Fruit fly (Drosophila melanogaster) whole organism, embryonic: ENCODE measurements around the gene Atg12.

Experiments
- BEAF-32 ChIP-seq: fragments of 200-800 bp; sonication (Bioruptor generic); optimal IDR thresholded peaks from 3 replicates; lab custom pipeline; 2017; ENCODE audit warnings: missing biosample characterization, missing genetic modification characterization, mild to moderate bottlenecking, moderate library complexity, missing genetic modification reagents
- BtbVII ChIP-seq: fragments of 200-800 bp; sonication (Bioruptor generic); optimal IDR thresholded peaks from 3 replicates; lab custom pipeline; 2017; ENCODE audit warnings: missing biosample characterization, mild to moderate bottlenecking, missing genetic modification characterization
- CG1024 ChIP-seq: fragments of 200-800 bp; sonication (Bioruptor generic); IDR thresholded peaks from 2 replicates; pipeline ENCODE4 v1.3.6; 2022; ENCODE audit warnings: missing biosample characterization, missing genetic modification characterization
- CG10543 ChIP-seq: fragments of 200-800 bp; sonication (Bioruptor generic); optimal IDR thresholded peaks from 3 replicates; lab custom pipeline; 2017; ENCODE audit warnings: missing biosample characterization, mild to moderate bottlenecking, missing genetic modification characterization, moderate library complexity
- CG11456 ChIP-seq: fragments of 200-800 bp; sonication (Bioruptor generic); IDR thresholded peaks from 3 replicates; pipeline ENCODE4 v1.3.6; 2022; ENCODE audit warnings: missing biosample characterization, missing genetic modification characterization
- CG12659 ChIP-seq: fragments of 200-800 bp; sonication (Bioruptor generic); optimal IDR thresholded peaks from 3 replicates; lab custom pipeline; 2017; ENCODE audit warnings: mild to moderate bottlenecking, missing biosample characterization, missing genetic modification reagents, missing genetic modification characterization
- CG12769 ChIP-seq: fragments of 200-800 bp; sonication (Bioruptor generic); optimal IDR thresholded peaks from 2 replicates; lab custom pipeline; 2019; ENCODE audit warnings: missing biosample characterization, mild to moderate bottlenecking, missing genetic modification characterization, moderate library complexity
- CG14710 ChIP-seq: fragments of 200-800 bp; sonication (Bioruptor generic); optimal IDR thresholded peaks from 3 replicates; lab custom pipeline; 2019; ENCODE audit warnings: missing biosample characterization, mild to moderate bottlenecking, missing genetic modification characterization, moderate library complexity
- CG14860 ChIP-seq: fragments of 200-800 bp; sonication (Bioruptor generic); IDR thresholded peaks from 3 replicates; pipeline ENCODE4 v1.3.6; 2022; ENCODE audit warnings: missing biosample characterization, missing genetic modification characterization; ENCODE audit not compliant: partially characterized antibody
- CG1529 ChIP-seq: fragments of 200-800 bp; sonication (Bioruptor generic); optimal IDR thresholded peaks from 3 replicates; lab custom pipeline; 2018; ENCODE audit warnings: missing biosample characterization, missing genetic modification characterization
- CG18764 ChIP-seq: fragments of 200-800 bp; sonication (Bioruptor generic); optimal IDR thresholded peaks from 3 replicates; lab custom pipeline; 2016; ENCODE audit warnings: missing biosample characterization, missing genetic modification characterization
- CG30020 ChIP-seq: fragments of 200-800 bp; optimal IDR thresholded peaks from 2 replicates; lab custom pipeline; 2019; ENCODE audit warnings: missing biosample characterization, mild to moderate bottlenecking, missing genetic modification characterization, moderate library complexity
- CG6689 ChIP-seq: fragments of 200-800 bp; sonication (Bioruptor generic); IDR thresholded peaks from 2 replicates; pipeline ENCODE4 v1.3.6; 2022; ENCODE audit warnings: missing biosample characterization, missing genetic modification characterization
- CG6791 ChIP-seq: fragments of 200-800 bp; sonication (Bioruptor generic); IDR thresholded peaks from 3 replicates; pipeline ENCODE4 v1.3.6; 2022; ENCODE audit warnings: missing biosample characterization, missing genetic modification characterization; ENCODE audit not compliant: partially characterized antibody
- CG8388 ChIP-seq: fragments of 200-800 bp; sonication (Bioruptor generic); optimal IDR thresholded peaks from 2 replicates; lab custom pipeline; 2019; ENCODE audit warnings: missing biosample characterization, mild to moderate bottlenecking, missing genetic modification characterization, moderate library complexity
- CG8944 ChIP-seq: fragments of 200-800 bp; sonication (Bioruptor generic); optimal IDR thresholded peaks from 3 replicates; lab custom pipeline; 2016; ENCODE audit warnings: missing biosample characterization, missing genetic modification characterization
- CG9797 ChIP-seq: fragments of 200-800 bp; sonication (Bioruptor generic); optimal IDR thresholded peaks from 3 replicates; lab custom pipeline; 2018; ENCODE audit warnings: missing biosample characterization, mild to moderate bottlenecking, missing genetic modification characterization
- CrebB ChIP-seq: fragments of 200-800 bp; sonication (Bioruptor generic); optimal IDR thresholded peaks from 3 replicates; lab custom pipeline; 2018; ENCODE audit warnings: missing biosample characterization, mild to moderate bottlenecking, missing genetic modification characterization
- Deaf1 ChIP-seq: fragments of 200-800 bp; optimal IDR thresholded peaks from 3 replicates; lab custom pipeline; 2019; ENCODE audit warnings: missing biosample characterization, mild to moderate bottlenecking, missing genetic modification characterization, moderate library complexity
- Dfd ChIP-seq, 2 experiments: fragments of >200 bp; optimal IDR thresholded peaks; 2 replicates each; lab custom pipeline; 2017; ENCODE audit warnings: missing biosample characterization in 2 of 2, missing genetic modification characterization in 2 of 2
- Doc2 ChIP-seq: fragments of 200-800 bp; sonication (Bioruptor generic); IDR thresholded peaks from 2 replicates; pipeline ENCODE4 v1.3.6; 2022; ENCODE audit warnings: missing biosample characterization, missing genetic modification characterization
- Ets97D ChIP-seq: fragments of 200-800 bp; sonication (Bioruptor generic); optimal IDR thresholded peaks from 3 replicates; lab custom pipeline; 2016; ENCODE audit warnings: missing biosample characterization, missing genetic modification characterization
- Hr78 ChIP-seq, 2 experiments: fragments of 200-800 bp in 1 of 2; fragments of >200 bp in 1 of 2; sonication (Bioruptor generic) in 1 of 2; optimal IDR thresholded peaks; 2 replicates each; lab custom pipeline; 2017 to 2019; ENCODE audit warnings: missing biosample characterization in 2 of 2, missing genetic modification characterization in 2 of 2, mild to moderate bottlenecking in 1 of 2, moderate library complexity in 1 of 2
- Mad ChIP-seq: fragments of 200-800 bp; sonication (Bioruptor generic); optimal IDR thresholded peaks from 2 replicates; lab custom pipeline; 2016; ENCODE audit warnings: missing biosample characterization, missing genetic modification characterization
- NC2α ChIP-seq: fragments of 200-800 bp; sonication (Bioruptor generic); optimal IDR thresholded peaks from 2 replicates; lab custom pipeline; 2016; ENCODE audit warnings: missing biosample characterization, missing genetic modification characterization
- Nf-YC ChIP-seq: fragments of 200-800 bp; optimal IDR thresholded peaks from 3 replicates; lab custom pipeline; 2019; ENCODE audit warnings: missing biosample characterization, mild to moderate bottlenecking, missing genetic modification characterization, moderate library complexity
- Oaz ChIP-seq: fragments of 200-800 bp; sonication (Bioruptor generic); IDR thresholded peaks from 2 replicates; pipeline ENCODE4 v1.3.6; 2022; ENCODE audit warnings: missing biosample characterization, missing genetic modification characterization
- Sin3A ChIP-seq: fragments of >200 bp; optimal IDR thresholded peaks from 2 replicates; lab custom pipeline; 2018
- bbx ChIP-seq: fragments of 200-800 bp; sonication (Bioruptor generic); IDR thresholded peaks from 2 replicates; pipeline ENCODE4 v1.3.6; 2022; ENCODE audit warnings: missing biosample characterization, missing genetic modification characterization; ENCODE audit not compliant: partially characterized antibody
- cad ChIP-seq: fragments of >200 bp; optimal IDR thresholded peaks from 2 replicates; lab custom pipeline; 2017; ENCODE audit warnings: missing biosample characterization, missing genetic modification characterization
- caup ChIP-seq: fragments of 200-800 bp; sonication (Bioruptor generic); optimal IDR thresholded peaks from 3 replicates; lab custom pipeline; 2017; ENCODE audit warnings: missing biosample characterization, mild to moderate bottlenecking, missing genetic modification characterization, moderate library complexity; ENCODE audit not compliant: severe bottlenecking
- crp ChIP-seq, 2 experiments: fragments of 200-800 bp; sonication (Bioruptor generic); optimal IDR thresholded peaks; 2 replicates in 1 of 2; 3 replicates in 1 of 2; lab custom pipeline; 2017; ENCODE audit warnings: missing biosample characterization in 2 of 2, missing genetic modification characterization in 2 of 2, mild to moderate bottlenecking in 1 of 2, moderate library complexity in 1 of 2
- en ChIP-seq: fragments of 200-800 bp; sonication (Bioruptor generic); optimal IDR thresholded peaks from 2 replicates; lab custom pipeline; 2016; ENCODE audit warnings: missing biosample characterization, missing genetic modification characterization
- eve ChIP-seq, 2 experiments: fragments of >200 bp; optimal IDR thresholded peaks; 2 replicates each; lab custom pipeline; 2017; ENCODE audit warnings: missing biosample characterization in 2 of 2, missing genetic modification characterization in 2 of 2
- fu2 ChIP-seq: fragments of 200-800 bp; sonication (Bioruptor generic); optimal IDR thresholded peaks from 2 replicates; lab custom pipeline; 2016; ENCODE audit warnings: missing biosample characterization, missing genetic modification characterization
- gcm ChIP-seq: fragments of 200-800 bp; sonication (Bioruptor generic); optimal IDR thresholded peaks from 2 replicates; lab custom pipeline; 2019; ENCODE audit warnings: missing biosample characterization, mild to moderate bottlenecking, missing genetic modification characterization, moderate library complexity
- grau ChIP-seq: fragments of 200-800 bp; optimal IDR thresholded peaks from 3 replicates; lab custom pipeline; 2019; ENCODE audit warnings: missing biosample characterization, mild to moderate bottlenecking, missing genetic modification characterization, moderate library complexity
- knrl ChIP-seq: fragments of 200-800 bp; sonication (Bioruptor generic); IDR thresholded peaks from 3 replicates; pipeline ENCODE4 v1.3.6; 2022; ENCODE audit warnings: missing biosample characterization, missing genetic modification characterization; ENCODE audit not compliant: partially characterized antibody
- maf-S ChIP-seq: fragments of 200-800 bp; sonication (Bioruptor generic); optimal IDR thresholded peaks from 2 replicates; lab custom pipeline; 2016; ENCODE audit warnings: missing biosample characterization, missing genetic modification characterization
- pita ChIP-seq: fragments of 200-800 bp; sonication (Bioruptor generic); optimal IDR thresholded peaks from 2 replicates; lab custom pipeline; 2017; ENCODE audit warnings: missing biosample characterization, mild to moderate bottlenecking, missing genetic modification characterization
- prd ChIP-seq, 3 experiments: fragments of >200 bp in 2 of 3; fragments of 200-800 bp in 1 of 3; sonication (Bioruptor generic) in 1 of 3; optimal IDR thresholded peaks in 2 of 3; IDR thresholded peaks in 1 of 3; 2 replicates in 2 of 3; 3 replicates in 1 of 3; pipeline versions ENCODE4 v1.3.6 to Lab custom; 2017 to 2022; ENCODE audit warnings: missing biosample characterization in 1 of 3, missing genetic modification characterization in 1 of 3
- run ChIP-seq: fragments of 200-800 bp; sonication (Bioruptor generic); optimal IDR thresholded peaks from 3 replicates; lab custom pipeline; 2018; ENCODE audit warnings: missing biosample characterization, mild to moderate bottlenecking, missing genetic modification characterization
- sens ChIP-seq: fragments of 200-800 bp; sonication (Bioruptor generic); peaks from one replicate; lab custom pipeline; 2016; ENCODE audit warnings: missing biosample characterization, missing genetic modification characterization
- sens-2 ChIP-seq: fragments of 200-800 bp; sonication (Bioruptor generic); IDR thresholded peaks from 2 replicates; pipeline ENCODE4 v1.3.6; 2022; ENCODE audit warnings: missing biosample characterization, missing genetic modification characterization
- shn ChIP-seq: fragments of 200-800 bp; sonication (Bioruptor generic); optimal IDR thresholded peaks from 3 replicates; lab custom pipeline; 2016; ENCODE audit warnings: missing biosample characterization, missing genetic modification characterization
- sima ChIP-seq: fragments of 200-800 bp; sonication (Bioruptor generic); optimal IDR thresholded peaks from 2 replicates; lab custom pipeline; 2016; ENCODE audit warnings: missing biosample characterization, missing genetic modification characterization
- slp2 ChIP-seq: fragments of 200-800 bp; sonication (Bioruptor generic); optimal IDR thresholded peaks from 2 replicates; lab custom pipeline; 2016; ENCODE audit warnings: missing biosample characterization, missing genetic modification characterization
- sna ChIP-seq: fragments of 200-800 bp; sonication (Bioruptor generic); IDR thresholded peaks from 2 replicates; pipeline ENCODE4 v1.3.6; 2022; ENCODE audit warnings: missing biosample characterization, missing genetic modification characterization; ENCODE audit not compliant: partially characterized antibody
- yki ChIP-seq: fragments of >200 bp; optimal IDR thresholded peaks from 3 replicates; lab custom pipeline; 2018

Atg12 gene

DNA sequence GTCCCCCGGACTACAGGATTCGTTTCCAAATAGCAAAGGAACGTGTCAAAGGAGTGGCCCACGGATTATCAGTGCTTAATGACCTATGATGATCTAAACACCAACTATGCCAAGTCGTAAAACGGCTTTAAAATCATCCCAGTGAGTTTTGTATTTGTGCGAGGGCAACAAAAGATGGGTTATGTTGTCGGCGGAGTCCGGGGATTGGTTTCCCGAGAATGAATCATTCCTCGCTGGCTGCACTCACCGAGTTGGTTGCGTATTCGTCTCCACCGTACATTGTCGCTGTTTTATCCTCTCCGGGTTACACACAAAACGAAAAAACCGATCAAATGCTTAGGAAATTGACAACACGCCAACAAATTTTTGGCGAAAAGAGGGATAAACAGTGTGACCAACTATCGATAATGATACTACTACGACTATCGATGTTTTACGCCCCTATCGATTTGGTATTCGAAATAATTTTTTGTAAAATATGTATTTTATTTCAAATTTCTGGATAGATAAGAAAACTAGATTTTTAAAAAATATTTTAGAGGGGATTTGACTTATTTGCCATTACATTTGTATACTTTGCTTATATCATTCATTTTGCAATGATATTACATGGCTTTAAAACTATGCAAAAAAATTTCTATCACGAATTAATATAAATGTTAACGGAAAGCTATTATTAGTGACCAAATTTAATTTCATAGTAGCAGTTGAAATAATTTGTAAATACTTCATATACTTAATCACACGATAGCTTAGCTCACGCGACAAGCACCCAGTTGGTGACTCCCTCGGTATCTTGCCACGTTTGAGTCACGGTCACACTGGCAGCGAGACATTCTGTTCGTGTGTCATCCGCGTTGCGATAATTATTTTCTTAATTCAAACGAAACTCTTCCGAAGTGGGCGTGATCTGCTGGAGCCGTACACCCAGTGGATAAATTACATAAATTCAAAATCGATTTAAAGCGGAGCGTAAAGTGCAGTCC lies 9.2 kb downstream of the Atg12 start, which contains the start of the genes eIF3l and Nrx-IV (continued):
- TF ChIP-seq BEAF-32: peak; percentile 88
- no peak for TF ChIP-seq Oaz (GFP tag; lab: Robert Waterston, UW)
- no peak for TF ChIP-seq CG18764
- no peak for TF ChIP-seq CG6689 (GFP tag; lab: Robert Waterston, UW)
- TF ChIP-seq BtbVII (GFP tag; lab: Kevin White, UChicago): no peak
- peak; percentile 24 for TF ChIP-seq Sin3A (lab: Kevin White, UChicago)
- TF ChIP-seq Nf-YC (tag; lab: Kevin White, UChicago): no peak
- TF ChIP-seq CG8944 (GFP tag; lab: Kevin White, UChicago): no peak
- peak; percentile 48; the same call in 1 of the 3 replicates for TF ChIP-seq CG14860 (GFP tag; lab: Robert Waterston, UW)
- peak; percentile 28 for TF ChIP-seq bbx (GFP tag; lab: Robert Waterston, UW)
- peak; percentile 12 for TF ChIP-seq CG12769 (tag; lab: Kevin White, UChicago)
- peak; percentile 60 for TF ChIP-seq CG14710 (tag; lab: Kevin White, UChicago)
- peak; percentile 61 for TF ChIP-seq Deaf1
- no peak for TF ChIP-seq CG10543 (GFP tag; lab: Kevin White, UChicago)
- no peak for TF ChIP-seq CG11456
- no peak for TF ChIP-seq maf-S
- no peak for TF ChIP-seq grau (tag; lab: Kevin White, UChicago)
- TF ChIP-seq pita (GFP tag; lab: Kevin White, UChicago): no peak
- peak; percentile 27 for TF ChIP-seq CG30020 (tag; lab: Kevin White, UChicago)
- TF ChIP-seq CG9797 (GFP tag; lab: Kevin White, UChicago): peak; percentile 77
- peak; percentile 36 for TF ChIP-seq sens (GFP tag; lab: Kevin White, UChicago)
- TF ChIP-seq knrl: peak; percentile 76
- no peak for TF ChIP-seq CG8388 (GFP tag; lab: Kevin White, UChicago)
- TF ChIP-seq Ets97D (GFP tag; lab: Kevin White, UChicago): peak; percentile 14
- no peak for TF ChIP-seq prd (optimal IDR thresholded peaks at IDR 0.05; lab: Kevin White, UChicago)
- no peak for TF ChIP-seq prd (GFP tag; IDR thresholded peaks at IDR 0.05; lab: Robert Waterston, UW)
- TF ChIP-seq CG6791 (GFP tag; lab: Robert Waterston, UW): peak; percentile 56
- peak; percentile 41; the same call in 1 of the 2 replicates for TF ChIP-seq sna (GFP tag; lab: Robert Waterston, UW)
- no peak for TF ChIP-seq Hr78 (GFP tag; optimal IDR thresholded peaks at IDR 0.05; lab: Kevin White, UChicago)
- TF ChIP-seq Mad: no peak
- TF ChIP-seq sima (GFP tag; lab: Kevin White, UChicago): no peak
- TF ChIP-seq, all 482 proteins: peak for 64

DNA sequence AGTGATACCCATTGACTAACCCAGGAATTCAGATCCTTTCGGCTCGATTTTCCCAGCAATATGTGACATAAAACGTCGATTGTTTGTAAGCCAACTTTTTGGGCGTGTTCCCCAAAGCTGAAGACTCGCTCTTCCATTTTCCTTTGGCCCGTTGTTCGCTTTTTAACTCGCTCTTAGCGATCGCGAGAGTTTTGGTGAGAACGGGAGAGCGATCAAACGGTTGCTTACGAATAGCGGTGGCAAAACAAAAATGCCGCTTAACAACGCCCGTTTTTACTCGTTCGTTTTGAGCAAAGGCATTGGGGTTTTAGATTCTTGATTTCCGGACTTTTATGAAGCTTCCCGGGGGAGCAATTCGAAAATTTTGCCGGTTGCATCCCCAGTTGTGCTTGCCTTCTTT lies 10.2 kb downstream of the Atg12 start:
- no peak for TF ChIP-seq en (GFP tag; lab: Kevin White, UChicago)
- TF ChIP-seq crp (GFP tag; optimal IDR thresholded peaks at IDR 0.05; lab: Kevin White, UChicago): no peak
- TF ChIP-seq CG1529 (GFP tag; lab: Kevin White, UChicago): no peak
- TF ChIP-seq NC2α (GFP tag; lab: Kevin White, UChicago): no peak
- no peak for TF ChIP-seq eve (GFP tag; optimal IDR thresholded peaks at IDR 0.05; lab: Kevin White, UChicago)
- TF ChIP-seq shn (GFP tag; lab: Kevin White, UChicago): no peak
- TF ChIP-seq yki: no peak
- TF ChIP-seq sens-2 (GFP tag; lab: Robert Waterston, UW): no peak
- no peak for TF ChIP-seq Doc2 (GFP tag; lab: Robert Waterston, UW)
- no peak for TF ChIP-seq caup (GFP tag; lab: Kevin White, UChicago)
- no peak for TF ChIP-seq CG1024 (GFP tag; lab: Robert Waterston, UW)
- no peak for TF ChIP-seq CG12659 (GFP tag; lab: Kevin White, UChicago)
- no peak for TF ChIP-seq run (tag; lab: Kevin White, UChicago)
- no peak for TF ChIP-seq cad (GFP tag; lab: Kevin White, UChicago)
- no peak for TF ChIP-seq CrebB (tag; lab: Kevin White, UChicago)
- no peak for TF ChIP-seq fu2 (GFP tag; lab: Kevin White, UChicago)
- no peak for TF ChIP-seq slp2
- TF ChIP-seq gcm (GFP tag; lab: Kevin White, UChicago): no peak
- TF ChIP-seq bbx (GFP tag; lab: Robert Waterston, UW): peak; percentile 35; the same call in 1 of the 2 replicates
- TF ChIP-seq Dfd (GFP tag; optimal IDR thresholded peaks at IDR 0.05; lab: Kevin White, UChicago): no peak
